Fruit fly (Drosophila melanogaster) whole organism, embryonic: ENCODE measurements around the gene Rdh.

Source experiments
- Ada2b ChIP-seq: fragments of 200-800 bp; sonication (Bioruptor generic); IDR thresholded peaks from 2 replicates; pipeline ENCODE4 v1.3.6; 2022; ENCODE audit warnings: missing biosample characterization, missing genetic modification characterization
- B-H1 ChIP-seq: fragments of 200-800 bp; sonication (Bioruptor generic); IDR thresholded peaks from 3 replicates; pipeline ENCODE4 v1.3.6; 2022; ENCODE audit warnings: missing biosample characterization, missing genetic modification characterization
- CG10366 ChIP-seq: fragments of 200-800 bp; sonication (Bioruptor generic); IDR thresholded peaks from 2 replicates; pipeline ENCODE4 v1.3.6; 2022; ENCODE audit warnings: missing biosample characterization, missing genetic modification characterization
- CG11504 ChIP-seq: fragments of 200-800 bp; sonication (Bioruptor generic); optimal IDR thresholded peaks from 3 replicates; lab custom pipeline; 2019; ENCODE audit warnings: missing biosample characterization, mild to moderate bottlenecking, missing genetic modification characterization, moderate library complexity
- CG11560 ChIP-seq: fragments of 200-800 bp; sonication (Bioruptor generic); IDR thresholded peaks from 3 replicates; pipeline ENCODE4 v1.3.6; 2022; ENCODE audit warnings: missing biosample characterization, missing genetic modification characterization
- CG11723 ChIP-seq: fragments of 200-800 bp; sonication (Bioruptor generic); optimal IDR thresholded peaks from 2 replicates; lab custom pipeline; 2017; ENCODE audit warnings: missing biosample characterization, mild to moderate bottlenecking, missing genetic modification characterization
- CG1233 ChIP-seq: fragments of 200-800 bp; sonication (Bioruptor generic); optimal IDR thresholded peaks from 4 replicates; lab custom pipeline; 2018; ENCODE audit warnings: missing biosample characterization, mild to moderate bottlenecking, missing genetic modification characterization
- CG12659 ChIP-seq: fragments of 200-800 bp; sonication (Bioruptor generic); optimal IDR thresholded peaks from 3 replicates; lab custom pipeline; 2017; ENCODE audit warnings: mild to moderate bottlenecking, missing biosample characterization, missing genetic modification reagents, missing genetic modification characterization
- CG13424 ChIP-seq: fragments of 200-800 bp; sonication (Bioruptor generic); optimal IDR thresholded peaks from 2 replicates; lab custom pipeline; 2019; ENCODE audit warnings: missing biosample characterization, mild to moderate bottlenecking, missing genetic modification characterization, moderate library complexity
- CG14050 ChIP-seq: fragments of 200-800 bp; sonication (Bioruptor generic); IDR thresholded peaks from 3 replicates; pipeline ENCODE4 v1.3.6; 2022; ENCODE audit warnings: missing biosample characterization, missing genetic modification characterization
- CG17568 ChIP-seq: fragments of 200-800 bp; sonication (Bioruptor generic); optimal IDR thresholded peaks from 2 replicates; lab custom pipeline; 2018; ENCODE audit warnings: missing biosample characterization, mild to moderate bottlenecking, missing genetic modification characterization, moderate library complexity
- CG17612 ChIP-seq: fragments of 200-800 bp; sonication (Bioruptor generic); IDR thresholded peaks from 2 replicates; pipeline ENCODE4 v1.3.6; 2022; ENCODE audit warnings: missing biosample characterization, missing genetic modification characterization
- CG18764 ChIP-seq: fragments of 200-800 bp; sonication (Bioruptor generic); optimal IDR thresholded peaks from 3 replicates; lab custom pipeline; 2016; ENCODE audit warnings: missing biosample characterization, missing genetic modification characterization
- CG2199 ChIP-seq: fragments of 200-800 bp; sonication (Bioruptor generic); IDR thresholded peaks from 3 replicates; pipeline ENCODE4 v1.3.6; 2022; ENCODE audit warnings: missing biosample characterization, missing genetic modification characterization
- CG2202 ChIP-seq: fragments of 200-800 bp; sonication (Bioruptor generic); optimal IDR thresholded peaks from 2 replicates; lab custom pipeline; 2018; ENCODE audit warnings: missing biosample characterization, mild to moderate bottlenecking, missing genetic modification characterization
- CG31365 ChIP-seq: fragments of 200-800 bp; sonication (Bioruptor generic); optimal IDR thresholded peaks from 2 replicates; lab custom pipeline; 2018; ENCODE audit warnings: missing biosample characterization, mild to moderate bottlenecking, missing genetic modification characterization
- CG31441 ChIP-seq: fragments of 200-800 bp; sonication (Bioruptor generic); IDR thresholded peaks from 2 replicates; pipeline ENCODE4 v1.3.6; 2022; ENCODE audit warnings: missing biosample characterization, missing genetic modification characterization
- CG32772 ChIP-seq: fragments of 200-800 bp; sonication (Bioruptor generic); IDR thresholded peaks from 2 replicates; pipeline ENCODE4 v1.3.6; 2022; ENCODE audit warnings: missing biosample characterization, missing genetic modification characterization
- CG42726 ChIP-seq: fragments of 200-800 bp; sonication (Bioruptor generic); IDR thresholded peaks from 2 replicates; pipeline ENCODE4 v1.3.6; 2022; ENCODE audit warnings: missing biosample characterization, missing genetic modification characterization; ENCODE audit not compliant: partially characterized antibody
- CG4424 ChIP-seq: fragments of 200-800 bp; sonication (Bioruptor generic); optimal IDR thresholded peaks from 3 replicates; lab custom pipeline; 2016; ENCODE audit warnings: missing biosample characterization, missing genetic modification characterization
- CG8281 ChIP-seq: fragments of 200-800 bp; sonication (Bioruptor generic); optimal IDR thresholded peaks from 2 replicates; lab custom pipeline; 2018; ENCODE audit warnings: missing biosample characterization, mild to moderate bottlenecking, missing genetic modification characterization, moderate library complexity
- CG8359 ChIP-seq: fragments of 200-800 bp; sonication (Bioruptor generic); optimal IDR thresholded peaks from 2 replicates; lab custom pipeline; 2017; ENCODE audit warnings: missing biosample characterization, mild to moderate bottlenecking, missing genetic modification characterization, borderline replicate concordance
- CG9215 ChIP-seq: fragments of 200-800 bp; sonication (Bioruptor generic); IDR thresholded peaks from 2 replicates; pipeline ENCODE4 v1.3.6; 2022; ENCODE audit warnings: missing biosample characterization, missing genetic modification characterization
- CG9609 ChIP-seq: fragments of 200-800 bp; sonication (Bioruptor generic); optimal IDR thresholded peaks from 3 replicates; lab custom pipeline; 2016; ENCODE audit warnings: missing biosample characterization, missing genetic modification characterization
- CG9727 ChIP-seq: fragments of 200-800 bp; sonication (Bioruptor generic); optimal IDR thresholded peaks from 3 replicates; lab custom pipeline; 2017; ENCODE audit warnings: missing biosample characterization, mild to moderate bottlenecking, missing genetic modification characterization
- CTCF ChIP-seq: fragments of 200-800 bp; sonication (Bioruptor generic); optimal IDR thresholded peaks from 2 replicates; lab custom pipeline; 2017; ENCODE audit warnings: missing biosample characterization, mild to moderate bottlenecking, missing genetic modification characterization, moderate library complexity
- H2.0 ChIP-seq: fragments of 200-800 bp; sonication (Bioruptor generic); IDR thresholded peaks from 2 replicates; pipeline ENCODE4 v1.3.6; 2022; ENCODE audit warnings: missing biosample characterization, missing genetic modification characterization
- Hand ChIP-seq: fragments of 200-800 bp; sonication (Bioruptor generic); optimal IDR thresholded peaks from 2 replicates; lab custom pipeline; 2017; ENCODE audit warnings: mild to moderate bottlenecking, missing biosample characterization, missing genetic modification reagents, missing genetic modification characterization
- Mad ChIP-seq: fragments of 200-800 bp; sonication (Bioruptor generic); optimal IDR thresholded peaks from 2 replicates; lab custom pipeline; 2016; ENCODE audit warnings: missing biosample characterization, missing genetic modification characterization
- Mes4 ChIP-seq: fragments of 200-800 bp; sonication (Bioruptor generic); optimal IDR thresholded peaks from 2 replicates; lab custom pipeline; 2016; ENCODE audit warnings: missing biosample characterization, missing genetic modification characterization
- NfI ChIP-seq: fragments of 200-800 bp; sonication (Bioruptor generic); optimal IDR thresholded peaks from 3 replicates; lab custom pipeline; 2018; ENCODE audit warnings: missing biosample characterization, mild to moderate bottlenecking, missing genetic modification characterization, moderate library complexity
- Oaz ChIP-seq: fragments of 200-800 bp; sonication (Bioruptor generic); IDR thresholded peaks from 2 replicates; pipeline ENCODE4 v1.3.6; 2022; ENCODE audit warnings: missing biosample characterization, missing genetic modification characterization
- Opbp ChIP-seq: fragments of 200-800 bp; sonication (Bioruptor generic); IDR thresholded peaks from 3 replicates; pipeline ENCODE4 v1.3.6; 2022; ENCODE audit warnings: missing biosample characterization, missing genetic modification characterization; ENCODE audit not compliant: partially characterized antibody
- Ptx1 ChIP-seq: fragments of 200-800 bp; sonication (Bioruptor generic); IDR thresholded peaks from 2 replicates; pipeline ENCODE4 v1.3.6; 2022; ENCODE audit warnings: missing biosample characterization, missing genetic modification characterization
- Sry-δ ChIP-seq: fragments of 200-800 bp; sonication (Bioruptor generic); optimal IDR thresholded peaks from 2 replicates; lab custom pipeline; 2016; ENCODE audit warnings: missing biosample characterization, missing genetic modification characterization
- az2 ChIP-seq: fragments of 200-800 bp; sonication (Bioruptor generic); optimal IDR thresholded peaks from 3 replicates; lab custom pipeline; 2016; ENCODE audit warnings: missing biosample characterization, missing genetic modification characterization
- da ChIP-seq: fragments of 200-800 bp; sonication (Bioruptor generic); optimal IDR thresholded peaks from 2 replicates; lab custom pipeline; 2016; ENCODE audit warnings: missing biosample characterization, missing genetic modification characterization
- eve ChIP-seq, 2 experiments: fragments of >200 bp; optimal IDR thresholded peaks; 2 replicates each; lab custom pipeline; 2017; ENCODE audit warnings: missing biosample characterization in 2 of 2, missing genetic modification characterization in 2 of 2
- gce ChIP-seq: fragments of 200-800 bp; sonication (Bioruptor generic); IDR thresholded peaks from 3 replicates; pipeline ENCODE4 v1.3.6; 2022; ENCODE audit warnings: missing biosample characterization, missing genetic modification characterization
- grau ChIP-seq: fragments of 200-800 bp; optimal IDR thresholded peaks from 3 replicates; lab custom pipeline; 2019; ENCODE audit warnings: missing biosample characterization, mild to moderate bottlenecking, missing genetic modification characterization, moderate library complexity
- h ChIP-seq: fragments of >200 bp; optimal IDR thresholded peaks from 2 replicates; lab custom pipeline; 2017
- hkb ChIP-seq, 2 experiments: fragments of 200-800 bp in 1 of 2; fragments of >200 bp in 1 of 2; sonication (Bioruptor generic) in 1 of 2; IDR thresholded peaks in 1 of 2; optimal IDR thresholded peaks in 1 of 2; 2 replicates each; pipeline versions ENCODE4 v1.3.6 to Lab custom; 2017 to 2022; ENCODE audit warnings: missing biosample characterization in 1 of 2, missing genetic modification characterization in 1 of 2
- inv ChIP-seq: fragments of 200-800 bp; sonication (Bioruptor generic); IDR thresholded peaks from 2 replicates; pipeline ENCODE4 v1.3.6; 2022; ENCODE audit warnings: missing biosample characterization, missing genetic modification characterization; ENCODE audit not compliant: partially characterized antibody
- kay ChIP-seq: fragments of 200-800 bp; sonication (Bioruptor generic); optimal IDR thresholded peaks from 2 replicates; lab custom pipeline; 2016; ENCODE audit warnings: missing biosample characterization, missing genetic modification characterization
- p53 ChIP-seq: fragments of 200-800 bp; sonication (Bioruptor generic); optimal IDR thresholded peaks from 2 replicates; lab custom pipeline; 2016; ENCODE audit warnings: missing biosample characterization, missing genetic modification characterization
- schlank ChIP-seq: fragments of 200-800 bp; sonication (Bioruptor generic); optimal IDR thresholded peaks from 2 replicates; lab custom pipeline; 2018; ENCODE audit warnings: missing biosample characterization, mild to moderate bottlenecking, missing genetic modification characterization
- tna ChIP-seq: fragments of 200-800 bp; sonication (Bioruptor generic); IDR thresholded peaks from 2 replicates; pipeline ENCODE4 v1.3.6; 2022; ENCODE audit warnings: missing biosample characterization, missing genetic modification characterization; ENCODE audit not compliant: partially characterized antibody
- vvl ChIP-seq: fragments of 200-800 bp; sonication (Bioruptor generic); IDR thresholded peaks from 2 replicates; pipeline ENCODE4 v1.3.6; 2022; ENCODE audit warnings: missing biosample characterization, missing genetic modification characterization
- wor ChIP-seq: fragments of 200-800 bp; sonication (Bioruptor generic); IDR thresholded peaks from 2 replicates; pipeline ENCODE4 v1.3.6; 2022; ENCODE audit warnings: missing biosample characterization, missing genetic modification characterization

The Rdh gene

DNA sequence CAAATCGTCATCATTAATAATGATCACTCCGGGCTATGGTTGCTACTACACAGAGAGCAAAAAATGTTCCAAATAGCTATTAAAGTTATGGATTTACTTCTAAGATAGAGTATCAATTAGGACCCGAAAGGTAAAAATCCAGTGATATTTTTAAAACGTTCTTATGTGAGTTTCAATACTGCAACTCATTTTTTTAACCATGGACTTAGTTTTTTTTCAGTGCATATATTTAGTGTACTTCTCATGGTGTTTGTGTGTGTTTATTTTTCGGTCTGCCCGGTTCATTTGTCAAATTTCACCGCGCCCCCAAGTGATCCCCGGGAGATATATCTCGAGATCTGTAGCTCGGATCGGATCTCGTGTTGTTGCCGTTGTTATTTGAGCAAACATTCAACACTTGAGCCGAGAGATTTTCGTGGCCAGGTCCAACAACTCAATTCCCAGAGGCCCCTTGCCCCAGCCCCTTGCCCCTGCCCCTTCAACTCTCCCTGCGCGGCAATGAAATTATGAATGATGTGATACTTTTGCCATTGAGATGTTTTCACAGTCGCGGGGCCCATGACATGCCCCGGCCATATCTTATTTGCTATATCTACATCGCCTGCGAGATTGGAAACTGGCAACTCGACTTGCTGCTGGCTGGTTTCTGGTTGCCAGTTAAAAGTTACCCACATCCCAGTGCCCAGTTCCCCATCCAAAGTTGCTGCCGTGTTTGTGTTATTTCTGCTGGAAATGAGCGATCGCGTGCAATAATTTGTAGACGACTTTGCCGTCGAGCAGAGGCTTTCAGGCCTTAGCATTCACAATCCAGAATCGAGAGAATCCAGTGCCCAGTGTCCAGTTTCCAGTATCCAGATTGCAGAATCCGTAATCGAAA is 37.5 kb downstream of the Rdh start (continued):
- TF ChIP-seq Sry-δ (peak; percentile 33), B-H1 (no peak; the same call in 2 of the 3 replicates), CG17612 (GFP tag; lab: Robert Waterston, UW) (no peak), NfI (peak; percentile 41), vvl (peak; percentile 51; the same call in 1 of the 2 replicates), CG17568 (GFP tag; lab: Kevin White, UChicago) (peak; percentile 38), CG8359 (GFP tag; lab: Kevin White, UChicago) (peak; percentile 43), CG9215 (GFP tag; lab: Robert Waterston, UW) (no peak), CTCF (no peak), CG9727 (GFP tag; lab: Kevin White, UChicago) (peak; percentile 85), CG4424 (peak; percentile 47), CG12659 (GFP tag; lab: Kevin White, UChicago) (peak; percentile 29), eve (GFP tag; optimal IDR thresholded peaks at IDR 0.05; lab: Kevin White, UChicago) (peak in 1 of 2 experiments; percentile 88), CG11560 (no peak), Opbp (GFP tag; lab: Robert Waterston, UW) (no peak), CG10366 (GFP tag; lab: Robert Waterston, UW) (peak; percentile 43; the same call in 1 of the 2 replicates), CG31441 (GFP tag; lab: Robert Waterston, UW) (peak; percentile 84), kay (GFP tag; lab: Kevin White, UChicago) (peak; percentile 32), CG9609 (GFP tag; lab: Kevin White, UChicago) (peak; percentile 68), Ada2b (GFP tag; lab: Robert Waterston, UW) (peak; percentile 45), Mad (peak; percentile 28), schlank (tag; lab: Kevin White, UChicago) (no peak), CG2202 (peak; percentile 76), Hand (GFP tag; lab: Kevin White, UChicago) (no peak), grau (tag; lab: Kevin White, UChicago) (peak; percentile 72), h (lab: Kevin White, UChicago) (no peak), inv (GFP tag; lab: Robert Waterston, UW) (no peak), p53 (no peak), CG13424 (tag; lab: Kevin White, UChicago) (peak; percentile 73), tna (GFP tag; lab: Robert Waterston, UW) (no peak), wor (GFP tag; lab: Robert Waterston, UW) (0 out of 2 replicates have a peak, but pooled peaks have one; percentile 19), H2.0 (GFP tag; lab: Robert Waterston, UW) (peak; percentile 41; the same call in 1 of the 2 replicates), Ptx1 (GFP tag; lab: Robert Waterston, UW) (peak; percentile 66), Mes4 (GFP tag; lab: Kevin White, UChicago) (peak; percentile 70), CG11723 (GFP tag; lab: Kevin White, UChicago) (peak; percentile 20), az2 (GFP tag; lab: Kevin White, UChicago) (peak; percentile 76), CG14050 (no peak; the same call in 2 of the 3 replicates), CG2199 (GFP tag; lab: Robert Waterston, UW) (no peak), CG31365 (no peak), CG1233 (peak; percentile 9), CG18764 (GFP tag; lab: Kevin White, UChicago) (peak; percentile 51), Oaz (GFP tag; lab: Robert Waterston, UW) (no peak), CG42726 (GFP tag; lab: Robert Waterston, UW) (no peak), CG32772 (GFP tag; lab: Robert Waterston, UW) (no peak), da (GFP tag; lab: Kevin White, UChicago) (peak; percentile 32), gce (GFP tag; lab: Robert Waterston, UW) (no peak), CG8281 (tag; lab: Kevin White, UChicago) (no peak), CG11504 (tag; lab: Kevin White, UChicago) (peak; percentile 82), hkb (optimal IDR thresholded peaks at IDR 0.05; lab: Kevin White, UChicago) (no peak), hkb (GFP tag; IDR thresholded peaks at IDR 0.05; lab: Robert Waterston, UW) (peak; percentile 48; the same call in 1 of the 2 replicates)
